Worm (Caenorhabditis elegans) whole organism, L2 larva: Measurements from ENCODE around the gene H03G16.7.

Experiments used
- nhr-11 ChIP-seq: fragments of 150-350 bp; optimal IDR thresholded peaks from 2 replicates; lab custom pipeline; 2014; ENCODE audit warnings: missing biosample characterization, missing genetic modification characterization
- unc-62 ChIP-seq: fragments of 150-350 bp; optimal IDR thresholded peaks from 2 replicates; lab custom pipeline; 2014; ENCODE audit warnings: missing biosample characterization, missing genetic modification reagents, missing genetic modification characterization

DNA sequence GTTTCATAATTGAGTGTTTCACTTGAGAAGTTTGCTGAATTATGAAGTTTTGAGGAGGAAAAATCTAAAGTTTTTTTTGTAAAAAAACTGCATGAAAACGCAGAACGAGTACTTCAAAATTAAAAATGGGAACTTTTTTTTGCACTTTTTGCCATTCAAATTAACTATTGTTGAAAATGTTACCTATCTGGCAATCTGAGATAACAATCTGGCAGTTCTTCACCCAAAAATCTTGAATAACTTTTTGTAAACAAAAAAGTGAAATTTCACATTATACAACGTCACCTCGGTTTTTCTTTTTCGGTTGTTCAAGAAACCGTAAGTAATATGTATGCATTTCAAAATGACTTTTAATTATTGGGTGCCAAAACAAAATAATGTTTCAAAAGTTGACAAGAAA, 13.3 kb downstream of the H03G16.7 start:
- TF ChIP-seq nhr-11 (tag; lab: Kevin White, UChicago) = no peak
- TF ChIP-seq unc-62 (GFP tag; lab: Kevin White, UChicago) = no peak
